Worm (Caenorhabditis elegans) whole organism, L2 larva: ENCODE results near the gene srd-16.

ENCODE experiments used
- F13H6.1 ChIP-seq: sonication (generic microtip); optimal IDR thresholded peaks from 2 replicates; lab custom pipeline; 2016; ENCODE audit warnings: missing genetic modification characterization, missing compliant biosample characterization
- aly-2 ChIP-seq: fragments of 150-350 bp; optimal IDR thresholded peaks from 2 replicates; lab custom pipeline; 2014; ENCODE audit warnings: missing biosample characterization, missing genetic modification characterization
- ama-1 ChIP-seq: fragments of 150-350 bp; optimal IDR thresholded peaks from 2 replicates; lab custom pipeline; 2018; ENCODE audit warnings: inconsistent platforms
- ceh-16 ChIP-seq: fragments of 150-350 bp; optimal IDR thresholded peaks from 2 replicates; lab custom pipeline; 2014; ENCODE audit warnings: missing biosample characterization, missing genetic modification characterization
- egl-27 ChIP-seq: sonication (generic microtip); optimal IDR thresholded peaks from 3 replicates; lab custom pipeline; 2017; ENCODE audit warnings: missing biosample characterization, missing genetic modification reagents, missing genetic modification characterization
- nhr-11 ChIP-seq: fragments of 150-350 bp; optimal IDR thresholded peaks from 2 replicates; lab custom pipeline; 2014; ENCODE audit warnings: missing biosample characterization, missing genetic modification characterization
- snpc-4 ChIP-seq: fragments of 150-350 bp; optimal IDR thresholded peaks from 2 replicates; lab custom pipeline; 2014; ENCODE audit warnings: missing biosample characterization, missing genetic modification characterization
- unc-55 ChIP-seq: fragments of 150-350 bp; sonication (generic microtip); optimal IDR thresholded peaks from 3 replicates; lab custom pipeline; 2014; ENCODE audit warnings: missing biosample characterization, missing genetic modification reagents, missing genetic modification characterization
- ztf-11 ChIP-seq: sonication (generic microtip); optimal IDR thresholded peaks from 2 replicates; lab custom pipeline; 2017; ENCODE audit warnings: missing biosample characterization, missing genetic modification characterization

DNA sequence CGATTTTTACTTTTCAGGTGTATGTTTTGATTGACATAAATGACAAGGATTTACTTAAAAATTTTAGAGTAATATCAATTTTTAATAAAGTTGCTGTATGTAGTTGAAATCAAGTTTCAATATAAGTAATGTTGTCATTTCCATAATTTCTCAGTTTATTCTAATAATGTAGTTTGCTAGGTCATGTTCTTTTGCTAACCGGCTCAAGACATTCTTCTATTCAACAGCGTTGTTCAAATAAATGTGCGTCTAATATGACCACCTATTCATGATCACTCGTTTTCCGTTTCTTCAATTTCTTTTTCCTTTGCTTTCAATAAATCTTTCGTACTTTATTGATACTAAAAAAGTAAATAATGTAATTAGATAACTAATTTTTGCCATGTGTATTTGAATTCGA, 19.8 kb downstream of the srd-16 start, which contains the start of gene C02G6.3:
- TF ChIP-seq egl-27 (tag; lab: Kevin White, UChicago) (no peak), ama-1 (lab: Kevin White, UChicago) (no peak), ceh-16 (no peak), ztf-11 (tag; lab: Kevin White, UChicago) (no peak), unc-55 (no peak), snpc-4 (tag; lab: Kevin White, UChicago) (no peak), F13H6.1 (tag; lab: Kevin White, UChicago) (no peak), nhr-11 (no peak), aly-2 (tag; lab: Kevin White, UChicago) (no peak)
